Worm (Caenorhabditis elegans) whole organism, L2 larva: ENCODE data around the gene ikke-1.

ENCODE experiments used
- ama-1 ChIP-seq: fragments of 150-350 bp; optimal IDR thresholded peaks from 2 replicates; lab custom pipeline; 2018; ENCODE audit warnings: inconsistent platforms
- ceh-82 ChIP-seq: fragments of 150-350 bp; optimal IDR thresholded peaks from 2 replicates; lab custom pipeline; 2014; ENCODE audit warnings: missing biosample characterization, missing genetic modification characterization
- elt-3 ChIP-seq: sonication (generic microtip); optimal IDR thresholded peaks from 2 replicates; lab custom pipeline; 2017; ENCODE audit warnings: missing biosample characterization, missing genetic modification characterization
- lin-39 ChIP-seq: fragments of 150-350 bp; optimal IDR thresholded peaks from 2 replicates; lab custom pipeline; 2014; ENCODE audit warnings: missing biosample characterization, missing genetic modification reagents, missing genetic modification characterization
- lsy-2 ChIP-seq, 2 experiments: fragments of 150-350 bp in 1 of 2; sonication (generic microtip) in 1 of 2; optimal IDR thresholded peaks; 2 replicates each; lab custom pipeline; 2014 to 2017; ENCODE audit warnings: missing biosample characterization in 2 of 2, missing genetic modification characterization in 2 of 2
- nhr-11 ChIP-seq: fragments of 150-350 bp; optimal IDR thresholded peaks from 2 replicates; lab custom pipeline; 2014; ENCODE audit warnings: missing biosample characterization, missing genetic modification characterization
- sem-4 ChIP-seq: fragments of 150-350 bp; optimal IDR thresholded peaks from 2 replicates; lab custom pipeline; 2014; ENCODE audit warnings: missing biosample characterization, missing genetic modification reagents, missing genetic modification characterization
- unc-39 ChIP-seq: fragments of 150-350 bp; optimal IDR thresholded peaks from 2 replicates; lab custom pipeline; 2014; ENCODE audit warnings: missing biosample characterization, missing genetic modification characterization

DNA sequence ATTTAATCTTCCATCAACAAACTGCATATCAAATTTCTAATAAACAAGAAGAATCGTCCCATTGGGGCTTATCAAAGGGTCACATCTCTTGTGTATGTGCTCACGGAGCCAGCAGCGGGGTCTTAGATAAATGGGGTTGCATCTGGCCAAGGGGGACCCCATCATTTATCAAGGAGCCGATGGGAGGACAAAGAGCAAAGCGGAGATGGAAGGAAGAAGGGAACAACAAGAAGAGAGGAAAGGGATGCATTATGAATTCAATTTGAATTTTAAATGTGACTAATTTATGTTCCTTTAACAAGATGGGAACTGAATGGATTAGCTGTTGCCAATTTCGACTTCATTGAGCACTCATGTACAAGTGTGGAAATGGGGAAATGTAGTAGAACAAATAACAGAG lies 33.8 kb upstream of the ikke-1 start:
- peak; percentile 9 for TF ChIP-seq lin-39 (tag; lab: Kevin White, UChicago)
- no peak for TF ChIP-seq elt-3
- no peak for TF ChIP-seq sem-4 (tag; lab: Kevin White, UChicago)
- TF ChIP-seq lsy-2 (tag; optimal IDR thresholded peaks at IDR 0.05; lab: Kevin White, UChicago): peak in 1 of 2 experiments; percentile 50
- TF ChIP-seq ceh-82: no peak
- TF ChIP-seq nhr-11 (tag; lab: Kevin White, UChicago): no peak
- TF ChIP-seq ama-1 (lab: Kevin White, UChicago): no peak
- TF ChIP-seq unc-39 (tag; lab: Kevin White, UChicago): no peak
